Fruit fly (Drosophila melanogaster) whole organism, prepupa: ENCODE measurements around the gene RpL7-like.

ENCODE experiments used
- Blimp-1 ChIP-seq: fragments of 200-800 bp; sonication (Bioruptor generic); optimal IDR thresholded peaks from 3 replicates; lab custom pipeline; 2017; ENCODE audit warnings: missing biosample characterization, missing genetic modification characterization, mild to moderate bottlenecking, moderate library complexity, missing genetic modification reagents
- CG11294 ChIP-seq: fragments of 200-800 bp; sonication (Bioruptor generic); IDR thresholded peaks from 2 replicates; pipeline ENCODE4 v1.3.6; 2022; ENCODE audit warnings: missing biosample characterization, missing genetic modification characterization
- CG11902 ChIP-seq: fragments of 200-800 bp; sonication (Bioruptor generic); optimal IDR thresholded peaks from 3 replicates; lab custom pipeline; 2016; ENCODE audit warnings: missing biosample characterization, missing genetic modification characterization
- CG15336 ChIP-seq: fragments of 200-800 bp; sonication (Bioruptor generic); IDR thresholded peaks from 2 replicates; pipeline ENCODE4 v1.3.6; 2022; ENCODE audit warnings: missing biosample characterization, missing genetic modification characterization
- CG6276 ChIP-seq: fragments of 200-800 bp; sonication (Bioruptor generic); optimal IDR thresholded peaks from 2 replicates; lab custom pipeline; 2017; ENCODE audit warnings: missing biosample characterization, mild to moderate bottlenecking, missing genetic modification characterization
- CG7368 ChIP-seq: fragments of 200-800 bp; sonication (Bioruptor generic); optimal IDR thresholded peaks from 3 replicates; lab custom pipeline; 2016; ENCODE audit warnings: missing biosample characterization, missing genetic modification characterization
- CG8319 ChIP-seq: fragments of 200-800 bp; sonication (Bioruptor generic); optimal IDR thresholded peaks from 3 replicates; lab custom pipeline; 2016; ENCODE audit warnings: missing biosample characterization, missing genetic modification characterization
- Eip93F ChIP-seq: fragments of 200-800 bp; sonication (Bioruptor generic); optimal IDR thresholded peaks from 2 replicates; lab custom pipeline; 2016; ENCODE audit warnings: missing biosample characterization, mild to moderate bottlenecking, missing genetic modification characterization
- Hr38 ChIP-seq: sonication (Bioruptor generic); optimal IDR thresholded peaks from 2 replicates; lab custom pipeline; 2016; ENCODE audit warnings: missing biosample characterization, missing genetic modification characterization
- achi ChIP-seq: fragments of 200-800 bp; sonication (Bioruptor generic); optimal IDR thresholded peaks from 3 replicates; lab custom pipeline; 2016; ENCODE audit warnings: missing biosample characterization, missing genetic modification characterization
- fd59A ChIP-seq: fragments of 200-800 bp; sonication (Bioruptor generic); optimal IDR thresholded peaks from 2 replicates; lab custom pipeline; 2017; ENCODE audit warnings: missing biosample characterization, mild to moderate bottlenecking, missing genetic modification characterization, missing genetic modification reagents
- fd85E ChIP-seq: fragments of 200-800 bp; sonication (Bioruptor generic); optimal IDR thresholded peaks from 3 replicates; lab custom pipeline; 2016; ENCODE audit warnings: missing biosample characterization, missing genetic modification characterization
- pdm3 ChIP-seq: fragments of 200-800 bp; sonication (Bioruptor generic); optimal IDR thresholded peaks from 3 replicates; lab custom pipeline; 2016; ENCODE audit warnings: missing biosample characterization, missing genetic modification characterization
- topi ChIP-seq: fragments of 200-800 bp; sonication (Bioruptor generic); optimal IDR thresholded peaks from 3 replicates; lab custom pipeline; 2016; ENCODE audit warnings: missing biosample characterization, missing genetic modification characterization
- vri ChIP-seq: fragments of 200-800 bp; sonication (Bioruptor generic); optimal IDR thresholded peaks from 3 replicates; lab custom pipeline; 2016; ENCODE audit warnings: missing biosample characterization, mild to moderate bottlenecking, missing genetic modification characterization

The RpL7-like gene

dm6 chr2L:12103231-12104210 lies 47.4 kb downstream of the RpL7-like start, which contains the start of the genes Patsas and ThrRS (continued):
- TF ChIP-seq CG7368 (GFP tag; lab: Kevin White, UChicago) (peak; percentile 56), CG8319 (GFP tag; lab: Kevin White, UChicago) (peak; percentile 72), topi (GFP tag; lab: Kevin White, UChicago) (peak; percentile 76), CG6276 (GFP tag; lab: Kevin White, UChicago) (no peak), Eip93F (peak; percentile 1), vri (GFP tag; lab: Kevin White, UChicago) (no peak), achi (GFP tag; lab: Kevin White, UChicago) (no peak), CG11902 (GFP tag; lab: Kevin White, UChicago) (peak; percentile 73), CG11294 (GFP tag; lab: Robert Waterston, UW) (peak; percentile 68; the same call in 1 of the 2 replicates), CG15336 (GFP tag; lab: Robert Waterston, UW) (peak; percentile 85), Hr38 (GFP tag; lab: Kevin White, UChicago) (no peak)

dm6 chr2L:12107087-12107486 lies 51.0 kb downstream of the RpL7-like start:
- TF ChIP-seq pdm3 (GFP tag; lab: Kevin White, UChicago), result no peak
- TF ChIP-seq fd59A (GFP tag; lab: Kevin White, UChicago), result no peak
- TF ChIP-seq Blimp-1 (GFP tag; lab: Kevin White, UChicago), result no peak
- TF ChIP-seq fd85E, result no peak
